Worm (Caenorhabditis elegans) whole organism, L4 larva: Measurements from ENCODE around the gene twk-22.

ENCODE experiments used
- F49E8.2 ChIP-seq: sonication (generic microtip); optimal IDR thresholded peaks from 2 replicates; lab custom pipeline; 2016; ENCODE audit warnings: missing compliant biosample characterization, mild to moderate bottlenecking, missing genetic modification characterization, borderline replicate concordance
- ZK337.2 ChIP-seq: fragments of 200-800 bp; sonication (Bioruptor generic); IDR thresholded peaks from 2 replicates; pipeline ENCODE4 v1.3.6; 2022; ENCODE audit warnings: missing genetic modification reagents, missing genetic modification characterization, missing compliant biosample characterization
- aha-1 ChIP-seq: fragments of 150-350 bp; peaks from one replicate; lab custom pipeline; 2014; ENCODE audit warnings: missing biosample characterization, missing genetic modification characterization
- aly-2 ChIP-seq: sonication (generic microtip); optimal IDR thresholded peaks from 2 replicates; lab custom pipeline; 2018; ENCODE audit warnings: missing biosample characterization, missing genetic modification characterization
- ama-1 ChIP-seq: fragments of 150-350 bp; optimal IDR thresholded peaks from 2 replicates; lab custom pipeline; 2014; ENCODE audit warnings: inconsistent platforms, mixed read lengths
- fkh-10 ChIP-seq: fragments of 150-350 bp; optimal IDR thresholded peaks from 2 replicates; lab custom pipeline; 2014; ENCODE audit warnings: missing biosample characterization, missing genetic modification reagents, missing genetic modification characterization
- hlh-30 ChIP-seq: sonication (generic microtip); optimal IDR thresholded peaks from 2 replicates; lab custom pipeline; 2017; ENCODE audit warnings: antibody characterized with exemption, mild to moderate bottlenecking, missing genetic modification characterization, missing compliant biosample characterization; ENCODE audit not compliant: insufficient read depth
- lin-13 ChIP-seq: fragments of 150-350 bp; optimal IDR thresholded peaks from 2 replicates; lab custom pipeline; 2014; ENCODE audit warnings: missing biosample characterization, missing genetic modification reagents, missing genetic modification characterization
- snpc-4 ChIP-seq: fragments of 150-350 bp; optimal IDR thresholded peaks from 2 replicates; lab custom pipeline; 2014; ENCODE audit warnings: missing biosample characterization, missing genetic modification characterization
- zag-1 ChIP-seq: fragments of 150-350 bp; optimal IDR thresholded peaks from 2 replicates; lab custom pipeline; 2014; ENCODE audit warnings: missing biosample characterization, missing genetic modification characterization

- TF ChIP-seq lin-13 (no peak), aha-1 (tag; lab: Kevin White, UChicago) (no peak), hlh-30 (tag; lab: Kevin White, UChicago) (no peak), ama-1 (lab: Kevin White, UChicago) (no peak), aly-2 (tag; lab: Kevin White, UChicago) (no peak), F49E8.2 (tag; lab: Kevin White, UChicago) (no peak), zag-1 (tag; lab: Kevin White, UChicago) (no peak), snpc-4 (tag; lab: Kevin White, UChicago) (no peak), fkh-10 (GFP tag; lab: Kevin White, UChicago) (no peak), ZK337.2 (GFP tag; lab: Robert Waterston, UW) (no peak)
Observed at ce11 chrX:16321327-16321726, 15.1 kb downstream of the twk-22 start.
